Fruit fly (Drosophila melanogaster) whole organism: ENCODE results near the gene CG7386.

Source experiments
- EcR ChIP-seq, 2 experiments: fragments of >200 bp; optimal IDR thresholded peaks; 2 replicates each; lab custom pipeline; 2017; ENCODE audit warnings: missing biosample characterization in 2 of 2, missing genetic modification characterization in 2 of 2, missing genetic modification reagents in 2 of 2
- pan ChIP-seq: fragments of >200 bp; optimal IDR thresholded peaks from 2 replicates; lab custom pipeline; 2017
- psq ChIP-seq: fragments of >200 bp; optimal IDR thresholded peaks from 2 replicates; lab custom pipeline; 2017

- TF ChIP-seq EcR (GFP tag; optimal IDR thresholded peaks at IDR 0.05; lab: Kevin White, UChicago) = no peak
- TF ChIP-seq pan (lab: Kevin White, UChicago) = no peak
- TF ChIP-seq psq (lab: Kevin White, UChicago) = no peak
Measured at dm6 chr3L:6193556-6194114, 4.1 kb downstream of the CG7386 start.
